Worm (Caenorhabditis elegans) whole organism, midembryonic: Measurements from ENCODE around the gene C10A4.9.

Experiments
- T22C8.4 ChIP-seq: fragments of 200-800 bp; sonication (Bioruptor generic); IDR thresholded peaks from 2 replicates; pipeline ENCODE4 v1.3.6; 2022; ENCODE audit warnings: missing genetic modification characterization, missing compliant biosample characterization
- cog-1 ChIP-seq: sonication (generic microtip); optimal IDR thresholded peaks from 2 replicates; lab custom pipeline; 2016; ENCODE audit warnings: missing genetic modification characterization, missing compliant biosample characterization
- flt-1 ChIP-seq: fragments of 200-800 bp; sonication (Bioruptor generic); IDR thresholded peaks from 2 replicates; pipeline ENCODE4 v1.3.6; 2022; ENCODE audit warnings: missing genetic modification characterization, missing compliant biosample characterization
- klf-2 ChIP-seq: fragments of 200-800 bp; sonication (Bioruptor generic); conservative IDR thresholded peaks from 2 replicates; pipeline ENCODE4 v1.3.6; 2022; ENCODE audit warnings: missing genetic modification reagents, missing genetic modification characterization, missing compliant biosample characterization
- ref-1 ChIP-seq: fragments of 200-800 bp; sonication (Bioruptor generic); conservative IDR thresholded peaks from 2 replicates; pipeline ENCODE4 v1.3.6; 2022; ENCODE audit warnings: missing genetic modification reagents, missing genetic modification characterization, missing compliant biosample characterization

- TF ChIP-seq ref-1 = no peak
- TF ChIP-seq T22C8.4 (GFP tag; lab: Robert Waterston, UW) = no peak
- TF ChIP-seq cog-1 = no peak
- TF ChIP-seq flt-1 (GFP tag; lab: Robert Waterston, UW) = no peak
- TF ChIP-seq klf-2 (GFP tag; lab: Robert Waterston, UW) = no peak
Observed at ce11 chrX:7460516-7460915, 39.8 kb downstream of the C10A4.9 start.
